Worm (Caenorhabditis elegans) whole organism, L2 larva: ENCODE data around the gene F52E10.2.
A peak's percentile ranks its signal among the peaks of the same experiment; 100 is the strongest.

Experiments
- C34F6.9 ChIP-seq: fragments of 150-350 bp; optimal IDR thresholded peaks from 2 replicates; lab custom pipeline; 2014; ENCODE audit warnings: missing biosample characterization, missing genetic modification characterization
- F13H6.1 ChIP-seq: sonication (generic microtip); optimal IDR thresholded peaks from 2 replicates; lab custom pipeline; 2016; ENCODE audit warnings: missing genetic modification characterization, missing compliant biosample characterization
- R02D3.7 ChIP-seq: fragments of 150-350 bp; optimal IDR thresholded peaks from 2 replicates; lab custom pipeline; 2014; ENCODE audit warnings: missing biosample characterization, missing genetic modification characterization
- ZK546.5 ChIP-seq: sonication (generic microtip); optimal IDR thresholded peaks from 2 replicates; lab custom pipeline; 2017; ENCODE audit warnings: missing biosample characterization, missing genetic modification characterization
- alr-1 ChIP-seq: fragments of 150-350 bp; optimal IDR thresholded peaks from 2 replicates; lab custom pipeline; 2014; ENCODE audit warnings: missing biosample characterization, missing genetic modification characterization
- aly-2 ChIP-seq: fragments of 150-350 bp; optimal IDR thresholded peaks from 2 replicates; lab custom pipeline; 2014; ENCODE audit warnings: missing biosample characterization, missing genetic modification characterization
- ama-1 ChIP-seq: fragments of 150-350 bp; optimal IDR thresholded peaks from 2 replicates; lab custom pipeline; 2018; ENCODE audit warnings: inconsistent platforms
- blmp-1 ChIP-seq: sonication (generic microtip); optimal IDR thresholded peaks from 2 replicates; lab custom pipeline; 2017; ENCODE audit warnings: missing genetic modification characterization, mild to moderate bottlenecking, missing compliant biosample characterization, antibody characterized with exemption, moderate library complexity; ENCODE audit not compliant: insufficient read depth
- ceh-16 ChIP-seq: fragments of 150-350 bp; optimal IDR thresholded peaks from 2 replicates; lab custom pipeline; 2014; ENCODE audit warnings: missing biosample characterization, missing genetic modification characterization
- ceh-82 ChIP-seq: fragments of 150-350 bp; optimal IDR thresholded peaks from 2 replicates; lab custom pipeline; 2014; ENCODE audit warnings: missing biosample characterization, missing genetic modification characterization
- crh-2 ChIP-seq: sonication (generic microtip); optimal IDR thresholded peaks from 2 replicates; lab custom pipeline; 2017; ENCODE audit warnings: missing biosample characterization, missing genetic modification characterization
- dmd-4 ChIP-seq: sonication (generic microtip); optimal IDR thresholded peaks from 2 replicates; lab custom pipeline; 2017; ENCODE audit warnings: missing biosample characterization, missing genetic modification characterization
- egl-27 ChIP-seq: sonication (generic microtip); optimal IDR thresholded peaks from 3 replicates; lab custom pipeline; 2017; ENCODE audit warnings: missing biosample characterization, missing genetic modification reagents, missing genetic modification characterization
- elt-1 ChIP-seq: fragments of 150-350 bp; optimal IDR thresholded peaks from 2 replicates; lab custom pipeline; 2014; ENCODE audit warnings: missing biosample characterization, missing genetic modification characterization
- elt-3 ChIP-seq: sonication (generic microtip); optimal IDR thresholded peaks from 2 replicates; lab custom pipeline; 2017; ENCODE audit warnings: missing biosample characterization, missing genetic modification characterization
- fos-1 ChIP-seq: fragments of 150-350 bp; optimal IDR thresholded peaks from 2 replicates; lab custom pipeline; 2014; ENCODE audit warnings: missing biosample characterization, missing genetic modification characterization
- gmeb-1 ChIP-seq: fragments of 150-350 bp; optimal IDR thresholded peaks from 2 replicates; lab custom pipeline; 2014; ENCODE audit warnings: missing biosample characterization, missing genetic modification characterization
- lin-11 ChIP-seq: fragments of 150-350 bp; sonication (generic microtip); optimal IDR thresholded peaks from 2 replicates; lab custom pipeline; 2014; ENCODE audit warnings: missing biosample characterization, missing genetic modification characterization, inconsistent platforms, mixed read lengths
- lin-13 ChIP-seq: fragments of 150-350 bp; optimal IDR thresholded peaks from 2 replicates; lab custom pipeline; 2014; ENCODE audit warnings: missing biosample characterization, missing genetic modification reagents, missing genetic modification characterization
- lin-39 ChIP-seq: fragments of 150-350 bp; optimal IDR thresholded peaks from 2 replicates; lab custom pipeline; 2014; ENCODE audit warnings: missing biosample characterization, missing genetic modification reagents, missing genetic modification characterization
- lsy-2 ChIP-seq, 2 experiments: fragments of 150-350 bp in 1 of 2; sonication (generic microtip) in 1 of 2; optimal IDR thresholded peaks; 2 replicates each; lab custom pipeline; 2014 to 2017; ENCODE audit warnings: missing biosample characterization in 2 of 2, missing genetic modification characterization in 2 of 2
- mab-5 ChIP-seq: fragments of 150-350 bp; optimal IDR thresholded peaks from 2 replicates; lab custom pipeline; 2014; ENCODE audit warnings: missing biosample characterization, missing genetic modification characterization
- mbf-1 ChIP-seq: sonication (generic microtip); optimal IDR thresholded peaks from 2 replicates; lab custom pipeline; 2017; ENCODE audit warnings: missing biosample characterization, missing genetic modification characterization
- mdl-1 ChIP-seq, 2 experiments: fragments of 150-350 bp in 1 of 2; sonication (generic microtip) in 1 of 2; optimal IDR thresholded peaks; 2 replicates each; lab custom pipeline; 2017; ENCODE audit warnings: missing biosample characterization in 2 of 2, missing genetic modification characterization in 2 of 2
- nhr-10 ChIP-seq: sonication (generic microtip); optimal IDR thresholded peaks from 2 replicates; lab custom pipeline; 2017; ENCODE audit warnings: missing biosample characterization, missing genetic modification characterization
- nhr-11 ChIP-seq: fragments of 150-350 bp; optimal IDR thresholded peaks from 2 replicates; lab custom pipeline; 2014; ENCODE audit warnings: missing biosample characterization, missing genetic modification characterization
- nhr-129 ChIP-seq: fragments of 150-350 bp; optimal IDR thresholded peaks from 2 replicates; lab custom pipeline; 2014; ENCODE audit warnings: missing biosample characterization, missing genetic modification characterization
- nhr-21 ChIP-seq: fragments of 150-350 bp; optimal IDR thresholded peaks from 2 replicates; lab custom pipeline; 2014; ENCODE audit warnings: missing biosample characterization, missing genetic modification characterization
- nhr-23 ChIP-seq: fragments of 150-350 bp; optimal IDR thresholded peaks from 2 replicates; lab custom pipeline; 2014; ENCODE audit warnings: missing biosample characterization, missing genetic modification reagents, missing genetic modification characterization
- nhr-237 ChIP-seq: fragments of 150-350 bp; optimal IDR thresholded peaks from 2 replicates; lab custom pipeline; 2014; ENCODE audit warnings: missing biosample characterization, missing genetic modification characterization
- nhr-25 ChIP-seq: fragments of 150-350 bp; sonication (generic microtip); optimal IDR thresholded peaks from 3 replicates; lab custom pipeline; 2014; ENCODE audit warnings: missing biosample characterization, missing genetic modification characterization
- nhr-77 ChIP-seq: fragments of 150-350 bp; optimal IDR thresholded peaks from 2 replicates; lab custom pipeline; 2014; ENCODE audit warnings: missing biosample characterization, missing genetic modification characterization
- sem-4 ChIP-seq: fragments of 150-350 bp; optimal IDR thresholded peaks from 2 replicates; lab custom pipeline; 2014; ENCODE audit warnings: missing biosample characterization, missing genetic modification reagents, missing genetic modification characterization
- skn-1 ChIP-seq: sonication (generic microtip); optimal IDR thresholded peaks from 2 replicates; lab custom pipeline; 2017; ENCODE audit warnings: missing biosample characterization, missing genetic modification characterization
- sma-3 ChIP-seq: sonication (generic microtip); optimal IDR thresholded peaks from 2 replicates; lab custom pipeline; 2016; ENCODE audit warnings: missing genetic modification reagents, missing genetic modification characterization, missing compliant biosample characterization
- sma-9 ChIP-seq, 2 experiments: fragments of 150-350 bp in 1 of 2; sonication (generic microtip) in 1 of 2; optimal IDR thresholded peaks; 2 replicates each; lab custom pipeline; 2014 to 2016; ENCODE audit warnings: missing genetic modification characterization in 2 of 2, mild to moderate bottlenecking in 1 of 2, missing biosample characterization in 1 of 2, missing compliant biosample characterization in 1 of 2, missing genetic modification reagents in 1 of 2, moderate library complexity in 1 of 2
- snpc-4 ChIP-seq: fragments of 150-350 bp; optimal IDR thresholded peaks from 2 replicates; lab custom pipeline; 2014; ENCODE audit warnings: missing biosample characterization, missing genetic modification characterization
- unc-39 ChIP-seq: fragments of 150-350 bp; optimal IDR thresholded peaks from 2 replicates; lab custom pipeline; 2014; ENCODE audit warnings: missing biosample characterization, missing genetic modification characterization
- unc-55 ChIP-seq: fragments of 150-350 bp; sonication (generic microtip); optimal IDR thresholded peaks from 3 replicates; lab custom pipeline; 2014; ENCODE audit warnings: missing biosample characterization, missing genetic modification reagents, missing genetic modification characterization
- ztf-1 ChIP-seq: fragments of 200-800 bp; sonication (Bioruptor generic); conservative IDR thresholded peaks from 2 replicates; pipeline ENCODE4 v1.3.6; 2022; ENCODE audit warnings: missing genetic modification characterization, missing compliant biosample characterization
- ztf-11 ChIP-seq: sonication (generic microtip); optimal IDR thresholded peaks from 2 replicates; lab custom pipeline; 2017; ENCODE audit warnings: missing biosample characterization, missing genetic modification characterization
- ztf-4 ChIP-seq: fragments of 150-350 bp; optimal IDR thresholded peaks from 2 replicates; lab custom pipeline; 2014; ENCODE audit warnings: missing biosample characterization, missing genetic modification characterization

F52E10.2 gene

ce11 chrX:16299217-16299616 is 16.2 kb upstream of the F52E10.2 start:
- TF ChIP-seq fos-1 (tag; lab: Kevin White, UChicago), result peak; percentile 3
- TF ChIP-seq, all 48 proteins: peak for 1; not testable (repeated sequence) for 47

- TF ChIP-seq C34F6.9 (tag; lab: Kevin White, UChicago) (peak; percentile 31), R02D3.7 (tag; lab: Kevin White, UChicago) (no peak), alr-1 (tag; lab: Kevin White, UChicago) (no peak), lin-11 (tag; lab: Kevin White, UChicago) (peak; percentile 26), fos-1 (tag; lab: Kevin White, UChicago) (peak; percentile 34), nhr-11 (tag; lab: Kevin White, UChicago) (no peak), ceh-82 (tag; lab: Kevin White, UChicago) (peak; percentile 14), blmp-1 (tag; lab: Kevin White, UChicago) (no peak), gmeb-1 (peak; percentile 51), nhr-21 (tag; lab: Kevin White, UChicago) (peak; percentile 14), sma-3 (GFP tag; lab: Kevin White, UChicago) (peak; percentile 45), sma-9 (GFP tag; optimal IDR thresholded peaks at IDR 0.05; lab: Kevin White, UChicago) (peak; percentile 69), sma-9 (tag; optimal IDR thresholded peaks at IDR 0.05; lab: Kevin White, UChicago) (no peak), skn-1 (tag; lab: Kevin White, UChicago) (no peak), mdl-1 (tag; optimal IDR thresholded peaks at IDR 0.05; lab: Kevin White, UChicago) (peak in 1 of 2 experiments; percentile 8), crh-2 (peak; percentile 67), egl-27 (tag; lab: Kevin White, UChicago) (peak; percentile 35), ztf-4 (tag; lab: Kevin White, UChicago) (peak; percentile 15), mab-5 (tag; lab: Kevin White, UChicago) (peak; percentile 21), lin-39 (tag; lab: Kevin White, UChicago) (no peak), snpc-4 (peak; percentile 18), nhr-23 (tag; lab: Kevin White, UChicago) (no peak), F13H6.1 (tag; lab: Kevin White, UChicago) (peak; percentile 57), ZK546.5 (no peak), ama-1 (no peak), nhr-129 (tag; lab: Kevin White, UChicago) (peak; percentile 66), nhr-77 (no peak), lsy-2 (tag; optimal IDR thresholded peaks at IDR 0.05; lab: Kevin White, UChicago) (peak; percentile 15 to 51), aly-2 (tag; lab: Kevin White, UChicago) (no peak), mbf-1 (no peak), elt-3 (tag; lab: Kevin White, UChicago) (no peak), nhr-10 (tag; lab: Kevin White, UChicago) (no peak), ztf-1 (GFP tag; lab: Robert Waterston, UW) (no peak), ceh-16 (no peak), unc-55 (GFP tag; lab: Kevin White, UChicago) (peak; percentile 70), nhr-237 (tag; lab: Kevin White, UChicago) (no peak), unc-39 (no peak), nhr-25 (tag; lab: Kevin White, UChicago) (peak; percentile 16), lin-13 (peak; percentile 64), sem-4 (tag; lab: Kevin White, UChicago) (no peak), ztf-11 (tag; lab: Kevin White, UChicago) (no peak), dmd-4 (tag; lab: Kevin White, UChicago) (no peak)
Observed at ce11 chrX:16298173-16298572, 15.2 kb upstream of the F52E10.2 start.

ce11 chrX:16297123-16297522 is 14.1 kb upstream of the F52E10.2 start:
- peak; percentile 6 for TF ChIP-seq nhr-129 (tag; lab: Kevin White, UChicago)
- no peak for TF ChIP-seq elt-1 (tag; lab: Kevin White, UChicago)
- no peak for TF ChIP-seq alr-1 (tag; lab: Kevin White, UChicago)
